Worm (Caenorhabditis elegans): Measurements from ENCODE around the gene prp-3.

Gene prp-3

DNA sequence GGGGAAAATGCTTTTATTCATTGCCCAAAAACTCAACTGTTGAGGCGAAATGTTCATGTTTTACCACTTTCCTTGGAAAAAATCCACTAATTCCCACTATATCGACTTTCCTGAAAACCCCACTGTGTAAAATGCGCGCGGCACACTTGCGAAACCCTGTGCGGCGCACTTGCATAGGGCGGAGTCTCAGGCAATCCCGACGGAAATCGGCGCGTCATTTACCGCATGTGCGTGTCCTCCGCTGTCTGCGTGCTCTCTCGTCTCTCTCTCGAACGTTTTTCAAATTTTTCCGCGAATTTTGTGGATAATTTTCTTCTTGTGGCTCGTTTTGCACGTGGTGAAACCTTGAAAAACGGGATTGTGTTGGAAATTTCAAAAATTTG is 33.4 kb upstream of the prp-3 start, which contains the start of gene atx-2 (continued):
- TF ChIP-seq dpl-1 (GFP tag; optimal IDR thresholded peaks at IDR 0.05) = peak; percentile 71
- no peak for TF ChIP-seq zip-2 (tag; optimal IDR thresholded peaks at IDR 0.05)
- TF ChIP-seq ZK546.5 (tag; optimal IDR thresholded peaks at IDR 0.05) = peak in 1 of 2 experiments; percentile 30
- TF ChIP-seq tra-1 (GFP tag; IDR thresholded peaks at IDR 0.05) = peak; percentile 93
- TF ChIP-seq daf-16 (GFP tag; optimal IDR thresholded peaks at IDR 0.05) = peak; percentile 13 to 78
- TF ChIP-seq daf-16 (tag; optimal IDR thresholded peaks at IDR 0.05) = peak; percentile 35
- TF ChIP-seq dmd-6 (GFP tag; IDR thresholded peaks at IDR 0.05) = peak; percentile 87
- peak; percentile 85; the same call in 1 of the 2 replicates for TF ChIP-seq Y48G9A.11 (GFP tag; IDR thresholded peaks at IDR 0.05)
- TF ChIP-seq mes-2 (tag; optimal IDR thresholded peaks at IDR 0.05; ENCODE audit: poor library complexity, severe bottlenecking) = peak; percentile 97
- peak; percentile 83 for TF ChIP-seq lin-13 (GFP tag; optimal IDR thresholded peaks at IDR 0.05)
- peak; percentile 84 for TF ChIP-seq lin-29 (GFP tag; IDR thresholded peaks at IDR 0.05)
- peak; percentile 98 for TF ChIP-seq ceh-44 (GFP tag; IDR thresholded peaks at IDR 0.05)
- TF ChIP-seq ceh-82 (tag; optimal IDR thresholded peaks at IDR 0.05) = no peak
- peak; percentile 82 for TF ChIP-seq dve-1 (tag; optimal IDR thresholded peaks at IDR 0.05; ENCODE audit: insufficient read depth)
- TF ChIP-seq unc-130 (GFP tag; optimal IDR thresholded peaks at IDR 0.05) = peak; percentile 92
- TF ChIP-seq php-3 (GFP tag; IDR thresholded peaks at IDR 0.05) = peak; percentile 91
- TF ChIP-seq nhr-102 (tag; optimal IDR thresholded peaks at IDR 0.05) = peak; percentile 89
- no peak for TF ChIP-seq unc-62 (GFP tag; optimal IDR thresholded peaks at IDR 0.05 in 1 of 2)
- no peak for TF ChIP-seq unc-62 (tag; optimal IDR thresholded peaks at IDR 0.05)
- no peak for TF ChIP-seq nhr-76 (tag; optimal IDR thresholded peaks at IDR 0.05)
- TF ChIP-seq dmd-8 (GFP tag; IDR thresholded peaks at IDR 0.05) = peak; percentile 93
- TF ChIP-seq ceh-28 (tag; optimal IDR thresholded peaks at IDR 0.05) = peak; percentile 45
- no peak for TF ChIP-seq ztf-11 (tag; optimal IDR thresholded peaks at IDR 0.05)
- TF ChIP-seq hlh-11 (tag; optimal IDR thresholded peaks at IDR 0.05) = peak; percentile 85
- peak; percentile 90 for TF ChIP-seq spr-1 (tag; optimal IDR thresholded peaks at IDR 0.05)
- TF ChIP-seq Y75B8A.6 (GFP tag; IDR thresholded peaks at IDR 0.05) = peak; percentile 71; the same call in 1 of the 2 replicates
- TF ChIP-seq lin-39 (tag; optimal IDR thresholded peaks at IDR 0.05) = no peak
- TF ChIP-seq nhr-111 (GFP tag; optimal IDR thresholded peaks at IDR 0.05) = peak; percentile 62
- peak; percentile 31 for TF ChIP-seq R02D3.7 (tag; optimal IDR thresholded peaks at IDR 0.05)
- peak; percentile 81 for TF ChIP-seq spr-3 (GFP tag; optimal IDR thresholded peaks at IDR 0.05)
- no peak for TF ChIP-seq attf-4 (tag; optimal IDR thresholded peaks at IDR 0.05)
- peak; percentile 41; the same call in 1 of the 2 replicates for TF ChIP-seq mxl-2 (GFP tag; conservative IDR thresholded peaks at IDR 0.05)
- TF ChIP-seq lsy-2 (tag; optimal IDR thresholded peaks at IDR 0.05) = peak; percentile 49 to 78
- no peak for TF ChIP-seq daf-8 (GFP tag; IDR thresholded peaks at IDR 0.05)
- TF ChIP-seq mdt-29 (GFP tag; IDR thresholded peaks at IDR 0.05) = peak; percentile 86
- peak; percentile 67 for TF ChIP-seq sdz-12 (GFP tag; optimal IDR thresholded peaks at IDR 0.05)
- TF ChIP-seq mep-1 (tag; optimal IDR thresholded peaks at IDR 0.05) = peak; percentile 89
- peak; percentile 11 for TF ChIP-seq lir-3 (tag; optimal IDR thresholded peaks at IDR 0.05)
- TF ChIP-seq lin-1 (GFP tag; IDR thresholded peaks at IDR 0.05) = peak; percentile 98
- no peak for TF ChIP-seq ama-1 (optimal IDR thresholded peaks at IDR 0.05)
- no peak for TF ChIP-seq daf-19 (GFP tag; conservative IDR thresholded peaks at IDR 0.05)
- TF ChIP-seq mxl-3 (GFP tag; optimal IDR thresholded peaks at IDR 0.05) = peak; percentile 97
- peak; percentile 99 for TF ChIP-seq madf-9 (GFP tag; conservative IDR thresholded peaks at IDR 0.05)
- TF ChIP-seq Y5F2A.4 (GFP tag; optimal IDR thresholded peaks at IDR 0.05) = peak; percentile 75
- TF ChIP-seq ceh-32 (tag; optimal IDR thresholded peaks at IDR 0.05; ENCODE audit: poor library complexity) = no peak
- peak; percentile 98 for TF ChIP-seq egl-43 (GFP tag; IDR thresholded peaks at IDR 0.05)
- peak; percentile 91 for TF ChIP-seq duxl-1 (tag; optimal IDR thresholded peaks at IDR 0.05; ENCODE audit: poor library complexity)
- peak; percentile 79 for TF ChIP-seq ctbp-1 (GFP tag; IDR thresholded peaks at IDR 0.05)
- TF ChIP-seq mdl-1 (tag; optimal IDR thresholded peaks at IDR 0.05) = peak; percentile 77 to 96
- TF ChIP-seq zfp-3 (GFP tag; conservative IDR thresholded peaks at IDR 0.05) = peak; percentile 80
- TF ChIP-seq nhr-41 (GFP tag; IDR thresholded peaks at IDR 0.05) = peak; percentile 92

All from whole organism, L4 larva.